Fruit fly (Drosophila melanogaster) whole organism, prepupa: ENCODE results near the gene CG42237.
A peak's percentile ranks its signal among the peaks of the same experiment; 100 is the strongest.

Source experiments
- Blimp-1 ChIP-seq: fragments of 200-800 bp; sonication (Bioruptor generic); optimal IDR thresholded peaks from 3 replicates; lab custom pipeline; 2017; ENCODE audit warnings: missing biosample characterization, missing genetic modification characterization, mild to moderate bottlenecking, moderate library complexity, missing genetic modification reagents
- CG10631 ChIP-seq: fragments of 200-800 bp; sonication (Bioruptor generic); optimal IDR thresholded peaks from 2 replicates; lab custom pipeline; 2016; ENCODE audit warnings: missing biosample characterization, missing genetic modification characterization
- CG10669 ChIP-seq: fragments of 200-800 bp; sonication (Bioruptor generic); optimal IDR thresholded peaks from 3 replicates; lab custom pipeline; 2018; ENCODE audit warnings: missing biosample characterization, mild to moderate bottlenecking, missing genetic modification characterization, moderate library complexity
- CG11294 ChIP-seq: fragments of 200-800 bp; sonication (Bioruptor generic); IDR thresholded peaks from 2 replicates; pipeline ENCODE4 v1.3.6; 2022; ENCODE audit warnings: missing biosample characterization, missing genetic modification characterization
- CG11762 ChIP-seq: fragments of 200-800 bp; sonication (Bioruptor generic); optimal IDR thresholded peaks from 3 replicates; lab custom pipeline; 2016; ENCODE audit warnings: missing biosample characterization, missing genetic modification characterization; ENCODE audit not compliant: insufficient read depth
- CG11902 ChIP-seq: fragments of 200-800 bp; sonication (Bioruptor generic); optimal IDR thresholded peaks from 3 replicates; lab custom pipeline; 2016; ENCODE audit warnings: missing biosample characterization, missing genetic modification characterization
- CG1621 ChIP-seq: fragments of 200-800 bp; sonication (Bioruptor generic); optimal IDR thresholded peaks from 3 replicates; lab custom pipeline; 2018; ENCODE audit warnings: missing biosample characterization, mild to moderate bottlenecking, missing genetic modification characterization
- CG16779 ChIP-seq: fragments of 200-800 bp; sonication (Bioruptor generic); optimal IDR thresholded peaks from 3 replicates; lab custom pipeline; 2017; ENCODE audit warnings: missing biosample characterization, mild to moderate bottlenecking, missing genetic modification characterization
- CG3032 ChIP-seq: fragments of 200-800 bp; optimal IDR thresholded peaks from 2 replicates; lab custom pipeline; 2019; ENCODE audit warnings: missing biosample characterization, mild to moderate bottlenecking, missing genetic modification characterization, moderate library complexity
- CG31627 ChIP-seq: fragments of 200-800 bp; sonication (Bioruptor generic); optimal IDR thresholded peaks from 3 replicates; lab custom pipeline; 2016; ENCODE audit warnings: missing biosample characterization, missing genetic modification characterization
- CG32006 ChIP-seq: fragments of 200-800 bp; sonication (Bioruptor generic); optimal IDR thresholded peaks from 3 replicates; lab custom pipeline; 2017; ENCODE audit warnings: missing biosample characterization, mild to moderate bottlenecking, missing genetic modification characterization
- CG34406 ChIP-seq: fragments of 200-800 bp; sonication (Bioruptor generic); optimal IDR thresholded peaks from 3 replicates; lab custom pipeline; 2016; ENCODE audit warnings: missing biosample characterization, missing genetic modification characterization
- CG3919 ChIP-seq: fragments of 200-800 bp; sonication (Bioruptor generic); optimal IDR thresholded peaks from 3 replicates; lab custom pipeline; 2016; ENCODE audit warnings: missing biosample characterization, missing genetic modification characterization
- CG6163 ChIP-seq: fragments of 200-800 bp; sonication (Bioruptor generic); IDR thresholded peaks from 3 replicates; pipeline ENCODE4 v1.3.6; 2022; ENCODE audit warnings: missing biosample characterization, missing genetic modification characterization
- CG6276 ChIP-seq: fragments of 200-800 bp; sonication (Bioruptor generic); optimal IDR thresholded peaks from 2 replicates; lab custom pipeline; 2017; ENCODE audit warnings: missing biosample characterization, mild to moderate bottlenecking, missing genetic modification characterization
- CG6792 ChIP-seq: fragments of 200-800 bp; sonication (Bioruptor generic); optimal IDR thresholded peaks from 3 replicates; lab custom pipeline; 2016; ENCODE audit warnings: missing biosample characterization, missing genetic modification characterization
- CG6808 ChIP-seq: fragments of 200-800 bp; sonication (Bioruptor generic); optimal IDR thresholded peaks from 3 replicates; lab custom pipeline; 2017; ENCODE audit warnings: missing biosample characterization, missing genetic modification characterization, mild to moderate bottlenecking, moderate library complexity, missing genetic modification reagents
- CG7368 ChIP-seq: fragments of 200-800 bp; sonication (Bioruptor generic); optimal IDR thresholded peaks from 3 replicates; lab custom pipeline; 2016; ENCODE audit warnings: missing biosample characterization, missing genetic modification characterization
- CG8632 ChIP-seq: fragments of 200-800 bp; sonication (Bioruptor generic); optimal IDR thresholded peaks from 3 replicates; lab custom pipeline; 2016; ENCODE audit warnings: missing biosample characterization, missing genetic modification characterization
- CG9139 ChIP-seq: fragments of 200-800 bp; sonication (Bioruptor generic); optimal IDR thresholded peaks from 3 replicates; lab custom pipeline; 2017; ENCODE audit warnings: missing biosample characterization, mild to moderate bottlenecking, missing genetic modification characterization
- Eip75B ChIP-seq: fragments of 200-800 bp; sonication (Bioruptor generic); optimal IDR thresholded peaks from 3 replicates; lab custom pipeline; 2016; ENCODE audit warnings: missing biosample characterization, missing genetic modification characterization
- Eip78C ChIP-seq: fragments of 200-800 bp; sonication (Bioruptor generic); peaks from one replicate; lab custom pipeline; 2016; ENCODE audit warnings: missing biosample characterization, missing genetic modification characterization
- Eip93F ChIP-seq: fragments of 200-800 bp; sonication (Bioruptor generic); optimal IDR thresholded peaks from 2 replicates; lab custom pipeline; 2016; ENCODE audit warnings: missing biosample characterization, mild to moderate bottlenecking, missing genetic modification characterization
- Ets21C ChIP-seq: fragments of 200-800 bp; sonication (Bioruptor generic); optimal IDR thresholded peaks from 3 replicates; lab custom pipeline; 2016; ENCODE audit warnings: missing biosample characterization, missing genetic modification characterization
- Gug ChIP-seq: fragments of 200-800 bp; sonication (Bioruptor generic); IDR thresholded peaks from 2 replicates; pipeline ENCODE4 v1.3.6; 2022; ENCODE audit warnings: missing biosample characterization, missing genetic modification characterization
- Hr39 ChIP-seq: fragments of 200-800 bp; sonication (Bioruptor generic); optimal IDR thresholded peaks from 2 replicates; lab custom pipeline; 2016; ENCODE audit warnings: missing biosample characterization, missing genetic modification characterization
- Hr4 ChIP-seq: fragments of 200-800 bp; sonication (Bioruptor generic); optimal IDR thresholded peaks from 3 replicates; lab custom pipeline; 2016; ENCODE audit warnings: missing biosample characterization, missing genetic modification characterization
- Lpt ChIP-seq: fragments of 200-800 bp; sonication (Bioruptor generic); optimal IDR thresholded peaks from 3 replicates; lab custom pipeline; 2016; ENCODE audit warnings: missing biosample characterization, missing genetic modification characterization
- Met ChIP-seq: fragments of 200-800 bp; sonication (Bioruptor generic); optimal IDR thresholded peaks from 3 replicates; lab custom pipeline; 2016; ENCODE audit warnings: missing biosample characterization, missing genetic modification characterization
- Sox14 ChIP-seq: fragments of 200-800 bp; sonication (Bioruptor generic); optimal IDR thresholded peaks from 3 replicates; lab custom pipeline; 2016; ENCODE audit warnings: missing biosample characterization, missing genetic modification characterization
- Sox15 ChIP-seq: fragments of 200-800 bp; sonication (Bioruptor generic); optimal IDR thresholded peaks from 3 replicates; lab custom pipeline; 2016; ENCODE audit warnings: missing biosample characterization, missing genetic modification characterization
- achi ChIP-seq: fragments of 200-800 bp; sonication (Bioruptor generic); optimal IDR thresholded peaks from 3 replicates; lab custom pipeline; 2016; ENCODE audit warnings: missing biosample characterization, missing genetic modification characterization
- acj6 ChIP-seq: fragments of 200-800 bp; sonication (Bioruptor generic); optimal IDR thresholded peaks from 3 replicates; lab custom pipeline; 2016; ENCODE audit warnings: missing biosample characterization, missing genetic modification characterization
- cyc ChIP-seq: fragments of 200-800 bp; sonication (Bioruptor generic); optimal IDR thresholded peaks from 3 replicates; lab custom pipeline; 2016; ENCODE audit warnings: missing biosample characterization, missing genetic modification characterization
- dac ChIP-seq: fragments of 200-800 bp; sonication (Bioruptor generic); optimal IDR thresholded peaks from 2 replicates; lab custom pipeline; 2017; ENCODE audit warnings: missing biosample characterization, mild to moderate bottlenecking, missing genetic modification characterization
- dsx ChIP-seq: fragments of 200-800 bp; optimal IDR thresholded peaks from 3 replicates; lab custom pipeline; 2019; ENCODE audit warnings: missing biosample characterization, mild to moderate bottlenecking, missing genetic modification characterization, moderate library complexity; ENCODE audit not compliant: poor library complexity, severe bottlenecking
- eg ChIP-seq: fragments of 200-800 bp; sonication (Bioruptor generic); IDR thresholded peaks from 3 replicates; pipeline ENCODE4 v1.3.6; 2022; ENCODE audit warnings: missing biosample characterization, missing genetic modification characterization
- esn ChIP-seq: fragments of 200-800 bp; sonication (Bioruptor generic); optimal IDR thresholded peaks from 2 replicates; lab custom pipeline; 2016; ENCODE audit warnings: missing biosample characterization, mild to moderate bottlenecking, missing genetic modification characterization, moderate library complexity
- fd59A ChIP-seq: fragments of 200-800 bp; sonication (Bioruptor generic); optimal IDR thresholded peaks from 2 replicates; lab custom pipeline; 2017; ENCODE audit warnings: missing biosample characterization, mild to moderate bottlenecking, missing genetic modification characterization, missing genetic modification reagents
- fd85E ChIP-seq: fragments of 200-800 bp; sonication (Bioruptor generic); optimal IDR thresholded peaks from 3 replicates; lab custom pipeline; 2016; ENCODE audit warnings: missing biosample characterization, missing genetic modification characterization
- fkh ChIP-seq: fragments of 200-800 bp; sonication (Bioruptor generic); optimal IDR thresholded peaks from 3 replicates; lab custom pipeline; 2017; ENCODE audit warnings: missing biosample characterization, mild to moderate bottlenecking, missing genetic modification characterization, moderate library complexity
- net ChIP-seq: fragments of 200-800 bp; sonication (Bioruptor generic); optimal IDR thresholded peaks from 3 replicates; lab custom pipeline; 2016; ENCODE audit warnings: missing biosample characterization, missing genetic modification characterization
- pdm3 ChIP-seq: fragments of 200-800 bp; sonication (Bioruptor generic); optimal IDR thresholded peaks from 3 replicates; lab custom pipeline; 2016; ENCODE audit warnings: missing biosample characterization, missing genetic modification characterization
- salr ChIP-seq, 2 experiments: fragments of 200-800 bp; sonication (Bioruptor generic); optimal IDR thresholded peaks; 3 replicates each; lab custom pipeline; 2016 to 2018; ENCODE audit warnings: missing biosample characterization in 2 of 2, missing genetic modification characterization in 2 of 2, mild to moderate bottlenecking in 1 of 2
- ss ChIP-seq, 2 experiments: fragments of 200-800 bp; sonication (Bioruptor generic); optimal IDR thresholded peaks; 2 replicates in 1 of 2; 3 replicates in 1 of 2; lab custom pipeline; 2017 to 2018; ENCODE audit warnings: mild to moderate bottlenecking in 2 of 2, missing biosample characterization in 2 of 2, missing genetic modification characterization in 2 of 2, moderate library complexity in 1 of 2
- svp ChIP-seq: fragments of 200-800 bp; sonication (Bioruptor generic); peaks from one replicate; lab custom pipeline; 2016; ENCODE audit warnings: missing biosample characterization, missing genetic modification characterization
- topi ChIP-seq: fragments of 200-800 bp; sonication (Bioruptor generic); optimal IDR thresholded peaks from 3 replicates; lab custom pipeline; 2016; ENCODE audit warnings: missing biosample characterization, missing genetic modification characterization
- vri ChIP-seq: fragments of 200-800 bp; sonication (Bioruptor generic); optimal IDR thresholded peaks from 3 replicates; lab custom pipeline; 2016; ENCODE audit warnings: missing biosample characterization, mild to moderate bottlenecking, missing genetic modification characterization

CG42237 gene

DNA sequence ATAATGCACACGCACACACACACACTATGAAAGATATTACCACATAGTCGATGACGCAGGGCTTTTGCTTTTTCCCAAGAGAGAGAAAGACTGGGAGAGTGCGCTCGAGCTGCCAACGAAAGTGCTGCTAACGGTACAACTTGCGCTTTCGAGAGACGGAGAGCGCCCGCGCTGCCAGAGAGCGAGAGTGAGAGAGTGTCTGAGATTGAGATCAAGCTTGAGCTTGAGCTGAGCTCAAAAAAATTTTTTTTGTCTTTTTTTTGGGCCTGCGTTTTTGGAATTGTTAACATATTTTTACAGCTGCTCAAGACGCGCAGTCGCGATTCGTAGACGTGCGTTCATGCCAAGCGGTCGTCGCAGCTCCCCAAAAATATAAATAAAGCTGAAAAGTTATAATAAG is 24.0 kb downstream of the CG42237 start, which contains the start of gene CG32645 (continued):
- no peak for TF ChIP-seq Eip75B
- TF ChIP-seq CG31627 (GFP tag; lab: Kevin White, UChicago), result no peak
- no peak for TF ChIP-seq pdm3
- TF ChIP-seq CG6276 (GFP tag; lab: Kevin White, UChicago), result peak; percentile 48
- TF ChIP-seq Sox14, result no peak
- TF ChIP-seq dsx (GFP tag; lab: Kevin White, UChicago), result no peak
- peak; percentile 11 for TF ChIP-seq CG3919 (GFP tag; lab: Kevin White, UChicago)
- no peak for TF ChIP-seq net (GFP tag; lab: Kevin White, UChicago)
- TF ChIP-seq eg (GFP tag; lab: Robert Waterston, UW), result peak; percentile 51; the same call in 1 of the 3 replicates
- TF ChIP-seq Hr4, result no peak
- no peak for TF ChIP-seq CG11902
- no peak for TF ChIP-seq CG6808 (GFP tag; lab: Kevin White, UChicago)
- peak; percentile 0 for TF ChIP-seq Lpt (GFP tag; lab: Kevin White, UChicago)
- TF ChIP-seq acj6 (GFP tag; lab: Kevin White, UChicago), result no peak
- TF ChIP-seq fkh, result no peak
- no peak for TF ChIP-seq CG1621 (tag; lab: Kevin White, UChicago)
- no peak for TF ChIP-seq CG34406
- no peak for TF ChIP-seq CG3032 (tag; lab: Kevin White, UChicago)
- no peak for TF ChIP-seq CG7368 (GFP tag; lab: Kevin White, UChicago)
- TF ChIP-seq CG10669, result no peak

DNA sequence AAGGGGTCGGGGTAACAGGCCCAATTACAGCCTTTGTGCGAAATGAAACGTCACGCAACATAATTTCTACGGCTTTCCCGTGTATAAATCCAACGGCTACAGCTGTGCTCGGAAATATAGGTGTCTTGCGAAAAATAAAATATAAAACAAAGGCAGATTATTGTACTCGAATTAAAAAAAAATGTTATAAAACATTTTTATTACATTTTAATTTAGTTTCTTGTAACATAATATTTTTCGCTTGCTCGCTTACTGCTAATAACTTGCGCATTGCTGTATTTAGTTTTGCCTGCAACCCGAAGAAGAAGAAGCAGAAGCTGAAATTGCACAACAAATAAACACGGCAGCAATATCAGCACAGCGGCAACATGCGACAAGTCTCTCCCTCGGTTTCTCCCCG is 28.2 kb downstream of the CG42237 start:
- peak; percentile 89 for TF ChIP-seq CG32006 (GFP tag; lab: Kevin White, UChicago)
- peak; percentile 95 for TF ChIP-seq Eip78C
- TF ChIP-seq dac, result peak; percentile 64
- peak; percentile 46 for TF ChIP-seq Hr39 (GFP tag; lab: Kevin White, UChicago)
- TF ChIP-seq Blimp-1 (GFP tag; lab: Kevin White, UChicago), result peak; percentile 16
- TF ChIP-seq CG11294 (GFP tag; lab: Robert Waterston, UW), result peak; percentile 49; the same call in 1 of the 2 replicates
- TF ChIP-seq fd85E (GFP tag; lab: Kevin White, UChicago), result no peak
- peak; percentile 75 for TF ChIP-seq CG3032 (tag; lab: Kevin White, UChicago)
- peak; percentile 76 for TF ChIP-seq dsx (GFP tag; lab: Kevin White, UChicago)
- peak; percentile 81 to 89 for TF ChIP-seq ss (GFP tag; optimal IDR thresholded peaks at IDR 0.05; lab: Kevin White, UChicago)
- TF ChIP-seq Sox14, result peak; percentile 45
- TF ChIP-seq Met (GFP tag; lab: Kevin White, UChicago), result peak; percentile 53
- TF ChIP-seq salr (GFP tag; optimal IDR thresholded peaks at IDR 0.05; lab: Kevin White, UChicago), result peak; percentile 37 to 61
- TF ChIP-seq cyc (GFP tag; lab: Kevin White, UChicago), result peak; percentile 37
- peak; percentile 73 for TF ChIP-seq CG10631 (GFP tag; lab: Kevin White, UChicago)
- peak; percentile 60 for TF ChIP-seq CG16779 (tag; lab: Kevin White, UChicago)
- TF ChIP-seq CG6792 (GFP tag; lab: Kevin White, UChicago), result peak; percentile 63
- TF ChIP-seq CG6808 (GFP tag; lab: Kevin White, UChicago), result peak; percentile 69
- peak; percentile 91 for TF ChIP-seq CG6163 (GFP tag; lab: Robert Waterston, UW)
- peak; percentile 73 for TF ChIP-seq CG34406
- no peak for TF ChIP-seq Eip93F (GFP tag; lab: Kevin White, UChicago)
- TF ChIP-seq CG6276 (GFP tag; lab: Kevin White, UChicago), result peak; percentile 87
- TF ChIP-seq vri (GFP tag; lab: Kevin White, UChicago), result peak; percentile 17
- peak; percentile 82 for TF ChIP-seq achi (GFP tag; lab: Kevin White, UChicago)
- peak; percentile 81 for TF ChIP-seq svp (GFP tag; lab: Kevin White, UChicago)
- peak; percentile 78 for TF ChIP-seq Lpt (GFP tag; lab: Kevin White, UChicago)
- TF ChIP-seq CG11762 (GFP tag; lab: Kevin White, UChicago), result peak; percentile 73
- no peak for TF ChIP-seq Ets21C (GFP tag; lab: Kevin White, UChicago)
- peak; percentile 86 for TF ChIP-seq Hr4
- TF ChIP-seq topi, result peak; percentile 57
- TF ChIP-seq fd59A (GFP tag; lab: Kevin White, UChicago), result peak; percentile 61
- TF ChIP-seq net (GFP tag; lab: Kevin White, UChicago), result peak; percentile 77
- peak; percentile 76 for TF ChIP-seq Gug (GFP tag; lab: Robert Waterston, UW)
- peak; percentile 49 for TF ChIP-seq CG31627 (GFP tag; lab: Kevin White, UChicago)
- TF ChIP-seq Sox15 (GFP tag; lab: Kevin White, UChicago), result peak; percentile 30
- TF ChIP-seq CG8632 (GFP tag; lab: Kevin White, UChicago), result peak; percentile 73
- TF ChIP-seq esn, result peak; percentile 71
- peak; percentile 91 for TF ChIP-seq eg (GFP tag; lab: Robert Waterston, UW)
- TF ChIP-seq CG11902, result peak; percentile 26
- peak; percentile 58 for TF ChIP-seq CG9139 (GFP tag; lab: Kevin White, UChicago)
